Fruit fly (Drosophila melanogaster): Measurements from ENCODE around the gene CG10761.

DNA sequence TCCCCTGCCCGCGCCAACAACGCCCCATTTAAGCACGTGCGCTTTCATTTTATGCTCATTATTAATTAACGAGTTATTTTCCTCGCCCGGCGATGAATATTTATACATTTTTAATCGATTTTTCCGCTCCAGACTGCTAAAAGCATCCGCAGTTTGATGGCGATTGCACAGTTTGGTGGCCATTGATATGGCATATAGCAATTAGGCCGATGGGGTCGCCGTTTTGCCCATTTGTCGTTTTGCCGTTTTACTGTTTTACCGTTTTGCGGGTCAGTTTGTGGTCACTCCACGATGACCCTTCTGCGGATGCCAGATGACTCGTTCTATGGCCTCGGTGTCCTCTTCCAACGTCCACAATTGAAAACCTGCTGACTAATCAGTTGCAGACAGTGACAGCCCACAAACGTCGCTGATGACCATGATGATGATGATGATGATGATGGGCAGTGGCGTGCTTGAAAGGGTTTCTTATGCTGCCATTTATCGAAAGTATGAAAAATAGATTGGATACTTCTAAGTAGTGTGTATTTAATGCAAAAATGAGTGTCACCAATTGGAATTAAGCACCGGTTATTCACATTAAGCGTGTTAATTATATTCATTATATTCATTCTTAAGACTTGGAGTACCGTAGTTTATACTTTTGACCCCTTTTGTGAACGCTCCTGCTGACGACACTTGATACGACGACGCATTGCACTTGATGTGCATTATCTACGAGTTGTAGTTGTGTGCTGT lies 49.3 kb upstream of the CG10761 start:
- no peak for TF ChIP-seq Dll (optimal IDR thresholded peaks at IDR 0.05)
- no peak for TF ChIP-seq usp (GFP tag; optimal IDR thresholded peaks at IDR 0.05)
